Worm (Caenorhabditis elegans) whole organism, L2 larva: ENCODE data around the gene T05C12.11.
A peak's percentile ranks its signal among the peaks of the same experiment; 100 is the strongest.

ENCODE experiments used
- C34F6.9 ChIP-seq: fragments of 150-350 bp; optimal IDR thresholded peaks from 2 replicates; lab custom pipeline; 2014; ENCODE audit warnings: missing biosample characterization, missing genetic modification characterization
- F13H6.1 ChIP-seq: sonication (generic microtip); optimal IDR thresholded peaks from 2 replicates; lab custom pipeline; 2016; ENCODE audit warnings: missing genetic modification characterization, missing compliant biosample characterization
- R02D3.7 ChIP-seq: fragments of 150-350 bp; optimal IDR thresholded peaks from 2 replicates; lab custom pipeline; 2014; ENCODE audit warnings: missing biosample characterization, missing genetic modification characterization
- ZK546.5 ChIP-seq: sonication (generic microtip); optimal IDR thresholded peaks from 2 replicates; lab custom pipeline; 2017; ENCODE audit warnings: missing biosample characterization, missing genetic modification characterization
- alr-1 ChIP-seq: fragments of 150-350 bp; optimal IDR thresholded peaks from 2 replicates; lab custom pipeline; 2014; ENCODE audit warnings: missing biosample characterization, missing genetic modification characterization
- ama-1 ChIP-seq: fragments of 150-350 bp; optimal IDR thresholded peaks from 2 replicates; lab custom pipeline; 2018; ENCODE audit warnings: inconsistent platforms
- blmp-1 ChIP-seq: sonication (generic microtip); optimal IDR thresholded peaks from 2 replicates; lab custom pipeline; 2017; ENCODE audit warnings: missing genetic modification characterization, mild to moderate bottlenecking, missing compliant biosample characterization, antibody characterized with exemption, moderate library complexity; ENCODE audit not compliant: insufficient read depth
- ceh-16 ChIP-seq: fragments of 150-350 bp; optimal IDR thresholded peaks from 2 replicates; lab custom pipeline; 2014; ENCODE audit warnings: missing biosample characterization, missing genetic modification characterization
- ceh-82 ChIP-seq: fragments of 150-350 bp; optimal IDR thresholded peaks from 2 replicates; lab custom pipeline; 2014; ENCODE audit warnings: missing biosample characterization, missing genetic modification characterization
- egl-27 ChIP-seq: sonication (generic microtip); optimal IDR thresholded peaks from 3 replicates; lab custom pipeline; 2017; ENCODE audit warnings: missing biosample characterization, missing genetic modification reagents, missing genetic modification characterization
- elt-3 ChIP-seq: sonication (generic microtip); optimal IDR thresholded peaks from 2 replicates; lab custom pipeline; 2017; ENCODE audit warnings: missing biosample characterization, missing genetic modification characterization
- fos-1 ChIP-seq: fragments of 150-350 bp; optimal IDR thresholded peaks from 2 replicates; lab custom pipeline; 2014; ENCODE audit warnings: missing biosample characterization, missing genetic modification characterization
- gmeb-1 ChIP-seq: fragments of 150-350 bp; optimal IDR thresholded peaks from 2 replicates; lab custom pipeline; 2014; ENCODE audit warnings: missing biosample characterization, missing genetic modification characterization
- lin-13 ChIP-seq: fragments of 150-350 bp; optimal IDR thresholded peaks from 2 replicates; lab custom pipeline; 2014; ENCODE audit warnings: missing biosample characterization, missing genetic modification reagents, missing genetic modification characterization
- lsy-2 ChIP-seq, 2 experiments: fragments of 150-350 bp in 1 of 2; sonication (generic microtip) in 1 of 2; optimal IDR thresholded peaks; 2 replicates each; lab custom pipeline; 2014 to 2017; ENCODE audit warnings: missing biosample characterization in 2 of 2, missing genetic modification characterization in 2 of 2
- nhr-12 ChIP-seq: fragments of 150-350 bp; optimal IDR thresholded peaks from 2 replicates; lab custom pipeline; 2014; ENCODE audit warnings: missing biosample characterization, missing genetic modification characterization
- nhr-129 ChIP-seq: fragments of 150-350 bp; optimal IDR thresholded peaks from 2 replicates; lab custom pipeline; 2014; ENCODE audit warnings: missing biosample characterization, missing genetic modification characterization
- nhr-237 ChIP-seq: fragments of 150-350 bp; optimal IDR thresholded peaks from 2 replicates; lab custom pipeline; 2014; ENCODE audit warnings: missing biosample characterization, missing genetic modification characterization
- nhr-25 ChIP-seq: fragments of 150-350 bp; sonication (generic microtip); optimal IDR thresholded peaks from 3 replicates; lab custom pipeline; 2014; ENCODE audit warnings: missing biosample characterization, missing genetic modification characterization
- nhr-6 ChIP-seq: fragments of 150-350 bp; optimal IDR thresholded peaks from 2 replicates; lab custom pipeline; 2014; ENCODE audit warnings: missing biosample characterization, missing genetic modification characterization
- nhr-77 ChIP-seq: fragments of 150-350 bp; optimal IDR thresholded peaks from 2 replicates; lab custom pipeline; 2014; ENCODE audit warnings: missing biosample characterization, missing genetic modification characterization
- sem-4 ChIP-seq: fragments of 150-350 bp; optimal IDR thresholded peaks from 2 replicates; lab custom pipeline; 2014; ENCODE audit warnings: missing biosample characterization, missing genetic modification reagents, missing genetic modification characterization
- skn-1 ChIP-seq: sonication (generic microtip); optimal IDR thresholded peaks from 2 replicates; lab custom pipeline; 2017; ENCODE audit warnings: missing biosample characterization, missing genetic modification characterization
- sma-3 ChIP-seq: sonication (generic microtip); optimal IDR thresholded peaks from 2 replicates; lab custom pipeline; 2016; ENCODE audit warnings: missing genetic modification reagents, missing genetic modification characterization, missing compliant biosample characterization
- sma-9 ChIP-seq, 2 experiments: fragments of 150-350 bp in 1 of 2; sonication (generic microtip) in 1 of 2; optimal IDR thresholded peaks; 2 replicates each; lab custom pipeline; 2014 to 2016; ENCODE audit warnings: missing genetic modification characterization in 2 of 2, mild to moderate bottlenecking in 1 of 2, missing biosample characterization in 1 of 2, missing compliant biosample characterization in 1 of 2, missing genetic modification reagents in 1 of 2, moderate library complexity in 1 of 2
- snpc-4 ChIP-seq: fragments of 150-350 bp; optimal IDR thresholded peaks from 2 replicates; lab custom pipeline; 2014; ENCODE audit warnings: missing biosample characterization, missing genetic modification characterization
- unc-39 ChIP-seq: fragments of 150-350 bp; optimal IDR thresholded peaks from 2 replicates; lab custom pipeline; 2014; ENCODE audit warnings: missing biosample characterization, missing genetic modification characterization
- unc-55 ChIP-seq: fragments of 150-350 bp; sonication (generic microtip); optimal IDR thresholded peaks from 3 replicates; lab custom pipeline; 2014; ENCODE audit warnings: missing biosample characterization, missing genetic modification reagents, missing genetic modification characterization
- unc-62 ChIP-seq: fragments of 150-350 bp; optimal IDR thresholded peaks from 2 replicates; lab custom pipeline; 2014; ENCODE audit warnings: missing biosample characterization, missing genetic modification reagents, missing genetic modification characterization
- zag-1 ChIP-seq: fragments of 150-350 bp; optimal IDR thresholded peaks from 2 replicates; lab custom pipeline; 2014; ENCODE audit warnings: missing biosample characterization, missing genetic modification characterization
- ztf-1 ChIP-seq: fragments of 200-800 bp; sonication (Bioruptor generic); conservative IDR thresholded peaks from 2 replicates; pipeline ENCODE4 v1.3.6; 2022; ENCODE audit warnings: missing genetic modification characterization, missing compliant biosample characterization
- ztf-4 ChIP-seq: fragments of 150-350 bp; optimal IDR thresholded peaks from 2 replicates; lab custom pipeline; 2014; ENCODE audit warnings: missing biosample characterization, missing genetic modification characterization

Gene T05C12.11

DNA sequence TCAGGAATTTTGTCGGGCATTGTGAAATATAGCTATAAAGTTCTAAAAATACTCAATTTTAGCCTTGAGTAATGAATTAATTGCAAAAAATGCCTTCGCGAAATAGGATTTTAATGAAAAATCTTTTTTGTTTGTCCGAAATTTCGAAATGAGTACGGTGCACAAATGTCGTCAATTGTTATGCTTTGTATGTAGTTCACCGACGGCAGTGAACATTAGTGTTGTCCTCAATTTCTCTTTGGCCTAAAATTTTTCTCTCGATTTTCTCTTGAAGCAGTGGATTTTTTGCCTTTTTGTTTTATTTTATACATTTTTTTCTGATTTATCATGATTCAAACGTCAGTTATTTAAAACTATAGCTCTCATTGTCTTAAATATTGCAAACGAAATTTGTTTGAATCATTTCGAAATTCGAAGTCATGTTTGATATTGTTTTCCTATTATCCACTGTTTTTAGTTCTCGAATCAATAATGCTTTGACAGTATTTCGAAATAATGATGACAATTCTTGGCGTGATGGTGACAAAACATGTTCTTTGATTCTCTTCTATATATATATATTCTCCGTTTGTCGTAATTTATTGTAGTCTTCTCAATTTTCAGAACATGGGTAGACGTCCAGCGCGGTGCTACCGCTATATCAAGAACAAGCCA lies 26.9 kb downstream of the T05C12.11 start, which contains the start of the genes ints-11 and rpl-10 (continued):
- TF ChIP-seq zag-1 (tag; lab: Kevin White, UChicago) = no peak
- TF ChIP-seq nhr-237 (tag; lab: Kevin White, UChicago) = no peak
- no peak for TF ChIP-seq snpc-4 (tag; lab: Kevin White, UChicago)
- peak; percentile 22 for TF ChIP-seq lin-13 (GFP tag; lab: Kevin White, UChicago)
- TF ChIP-seq sma-9 (GFP tag; optimal IDR thresholded peaks at IDR 0.05; lab: Kevin White, UChicago) = no peak
- TF ChIP-seq sma-9 (tag; optimal IDR thresholded peaks at IDR 0.05; lab: Kevin White, UChicago) = no peak
- TF ChIP-seq F13H6.1 (tag; lab: Kevin White, UChicago) = no peak
- peak; percentile 56 for TF ChIP-seq gmeb-1
- no peak for TF ChIP-seq sem-4 (tag; lab: Kevin White, UChicago)
- TF ChIP-seq ceh-82 (tag; lab: Kevin White, UChicago) = no peak
- peak; percentile 6 for TF ChIP-seq skn-1 (tag; lab: Kevin White, UChicago)
- TF ChIP-seq alr-1 = no peak
- TF ChIP-seq egl-27 (tag; lab: Kevin White, UChicago) = no peak
- TF ChIP-seq nhr-6 (tag; lab: Kevin White, UChicago) = no peak
- no peak for TF ChIP-seq ztf-4 (tag; lab: Kevin White, UChicago)

ce11 chrII:8141135-8141534 lies 29.1 kb downstream of the T05C12.11 start:
- TF ChIP-seq unc-55 = no peak
- no peak for TF ChIP-seq ztf-4 (tag; lab: Kevin White, UChicago)
- no peak for TF ChIP-seq nhr-6 (tag; lab: Kevin White, UChicago)
- TF ChIP-seq unc-62 = no peak
- TF ChIP-seq ceh-16 (tag; lab: Kevin White, UChicago) = no peak
- no peak for TF ChIP-seq sem-4 (tag; lab: Kevin White, UChicago)
- no peak for TF ChIP-seq ZK546.5
- TF ChIP-seq elt-3 (tag; lab: Kevin White, UChicago) = no peak
- no peak for TF ChIP-seq blmp-1 (tag; lab: Kevin White, UChicago)
- no peak for TF ChIP-seq R02D3.7
- no peak for TF ChIP-seq unc-39 (tag; lab: Kevin White, UChicago)

ce11 chrII:8138015-8138546 lies 32.2 kb downstream of the T05C12.11 start, which contains the start of gene cdc-48.2:
TSS of gene cdc-48.2 (plus strand) at chrII:8138496.
- TF ChIP-seq nhr-6 (tag; lab: Kevin White, UChicago) (no peak), ztf-4 (tag; lab: Kevin White, UChicago) (no peak), nhr-25 (no peak), lin-13 (GFP tag; lab: Kevin White, UChicago) (no peak), ama-1 (no peak), nhr-12 (no peak), ceh-82 (tag; lab: Kevin White, UChicago) (no peak), gmeb-1 (no peak), skn-1 (tag; lab: Kevin White, UChicago) (peak; percentile 86), ZK546.5 (no peak), C34F6.9 (tag; lab: Kevin White, UChicago) (peak; percentile 36), fos-1 (tag; lab: Kevin White, UChicago) (peak; percentile 0), egl-27 (tag; lab: Kevin White, UChicago) (no peak), snpc-4 (tag; lab: Kevin White, UChicago) (no peak), R02D3.7 (no peak), unc-39 (tag; lab: Kevin White, UChicago) (no peak), lsy-2 (tag; optimal IDR thresholded peaks at IDR 0.05; lab: Kevin White, UChicago) (peak in 1 of 2 experiments; percentile 27), unc-55 (peak; percentile 2)

DNA sequence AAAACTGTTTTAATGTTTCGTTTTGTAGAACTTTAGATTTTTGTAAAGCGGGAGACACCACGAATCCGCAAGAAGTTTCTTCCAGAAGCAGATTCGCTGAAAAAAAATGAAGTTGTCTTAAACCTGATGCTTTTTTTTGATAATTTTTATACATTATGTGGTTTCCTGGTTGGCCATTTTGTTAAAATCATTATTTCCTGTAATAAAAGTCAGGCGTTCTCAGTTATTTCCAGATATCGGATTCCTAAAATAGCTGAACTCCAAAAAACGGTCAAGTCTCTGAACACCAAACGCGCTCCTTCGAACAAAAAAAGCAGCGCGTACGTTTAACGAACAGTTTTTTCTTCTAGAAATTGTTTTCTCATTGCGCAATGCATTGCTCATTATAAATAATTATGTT lies 32.9 kb downstream of the T05C12.11 start:
- TF ChIP-seq C34F6.9 (tag; lab: Kevin White, UChicago) (peak; percentile 37), ztf-1 (no peak), nhr-77 (tag; lab: Kevin White, UChicago) (no peak), sma-3 (GFP tag; lab: Kevin White, UChicago) (peak; percentile 1), skn-1 (tag; lab: Kevin White, UChicago) (peak; percentile 16), unc-55 (peak; percentile 29), nhr-25 (peak; percentile 8), nhr-129 (tag; lab: Kevin White, UChicago) (peak; percentile 49), gmeb-1 (peak; percentile 21), fos-1 (tag; lab: Kevin White, UChicago) (no peak), lsy-2 (tag; optimal IDR thresholded peaks at IDR 0.05; lab: Kevin White, UChicago) (peak in 1 of 2 experiments; percentile 67)
